Fruit fly (Drosophila melanogaster) whole organism, wandering third instar larva: ENCODE measurements around the gene Exn.

Experiments
- OdsH ChIP-seq: fragments of 200-800 bp; sonication (Bioruptor generic); optimal IDR thresholded peaks from 2 replicates; lab custom pipeline; 2016; ENCODE audit warnings: missing biosample characterization, mild to moderate bottlenecking, missing genetic modification characterization
- lola ChIP-seq: fragments of >200 bp; optimal IDR thresholded peaks from 2 replicates; lab custom pipeline; 2017; ENCODE audit warnings: missing biosample characterization, missing genetic modification characterization
- pan ChIP-seq: fragments of >200 bp; optimal IDR thresholded peaks from 2 replicates; lab custom pipeline; 2017

DNA sequence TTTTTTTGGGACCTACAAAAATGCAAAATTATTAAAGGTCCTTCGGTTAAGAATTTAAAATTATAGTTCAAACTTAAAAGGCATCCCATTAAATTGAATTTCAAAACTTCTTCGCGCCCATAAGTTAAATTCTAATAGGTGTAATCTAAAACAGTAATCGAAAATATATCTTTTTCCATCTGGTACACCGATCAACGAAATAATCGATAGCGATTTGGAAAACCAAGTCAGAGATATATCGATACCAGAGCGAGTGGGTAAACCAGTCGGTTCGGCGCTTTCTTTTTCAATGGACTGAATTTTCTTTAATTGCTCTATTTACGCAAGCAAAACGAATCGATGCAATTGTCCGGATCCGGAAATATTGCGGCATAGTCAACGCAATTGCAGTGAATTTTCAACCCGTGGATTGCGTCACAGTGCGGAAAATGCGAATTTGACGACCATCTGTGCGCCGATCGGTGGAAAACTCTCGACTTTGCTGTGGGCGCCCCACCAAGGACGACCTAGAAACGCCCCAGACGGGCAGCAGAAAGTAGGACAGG is 54.4 kb downstream of the Exn start, which contains the start of gene Fit2:
- no peak for TF ChIP-seq pan (lab: Kevin White, UChicago)
- no peak for TF ChIP-seq OdsH (GFP tag; lab: Kevin White, UChicago)
- TF ChIP-seq lola = no peak
